Fruit fly (Drosophila melanogaster) whole organism, embryonic: Measurements from ENCODE around the gene Cep135.

Source experiments
- Abd-B ChIP-seq: fragments of 200-800 bp; sonication (Bioruptor generic); optimal IDR thresholded peaks from 2 replicates; lab custom pipeline; 2018; ENCODE audit warnings: missing biosample characterization, mild to moderate bottlenecking, missing genetic modification characterization, moderate library complexity
- Blimp-1 ChIP-seq: fragments of 200-800 bp; sonication (Bioruptor generic); optimal IDR thresholded peaks from 3 replicates; lab custom pipeline; 2018; ENCODE audit warnings: missing biosample characterization, missing genetic modification characterization, mild to moderate bottlenecking, moderate library complexity, missing genetic modification reagents
- CG12659 ChIP-seq: fragments of 200-800 bp; sonication (Bioruptor generic); optimal IDR thresholded peaks from 3 replicates; lab custom pipeline; 2017; ENCODE audit warnings: mild to moderate bottlenecking, missing biosample characterization, missing genetic modification reagents, missing genetic modification characterization
- CG12942 ChIP-seq: fragments of 200-800 bp; sonication (Bioruptor generic); optimal IDR thresholded peaks from 3 replicates; lab custom pipeline; 2016; ENCODE audit warnings: missing biosample characterization, missing genetic modification characterization
- CG13424 ChIP-seq: fragments of 200-800 bp; sonication (Bioruptor generic); optimal IDR thresholded peaks from 2 replicates; lab custom pipeline; 2019; ENCODE audit warnings: missing biosample characterization, mild to moderate bottlenecking, missing genetic modification characterization, moderate library complexity
- CG17186 ChIP-seq: fragments of 200-800 bp; sonication (Bioruptor generic); optimal IDR thresholded peaks from 3 replicates; lab custom pipeline; 2017; ENCODE audit warnings: missing biosample characterization, missing genetic modification reagents, missing genetic modification characterization
- CG17829 ChIP-seq: fragments of 200-800 bp; optimal IDR thresholded peaks from 2 replicates; lab custom pipeline; 2019; ENCODE audit warnings: missing biosample characterization, mild to moderate bottlenecking, missing genetic modification characterization, moderate library complexity
- CG2199 ChIP-seq: fragments of 200-800 bp; sonication (Bioruptor generic); IDR thresholded peaks from 3 replicates; pipeline ENCODE4 v1.3.6; 2022; ENCODE audit warnings: missing biosample characterization, missing genetic modification characterization
- CG2712 ChIP-seq: fragments of 200-800 bp; optimal IDR thresholded peaks from 3 replicates; lab custom pipeline; 2019; ENCODE audit warnings: missing biosample characterization, mild to moderate bottlenecking, missing genetic modification characterization, moderate library complexity
- CG2889 ChIP-seq: fragments of 200-800 bp; sonication (Bioruptor generic); IDR thresholded peaks from 3 replicates; pipeline ENCODE4 v1.3.6; 2022; ENCODE audit warnings: missing biosample characterization, missing genetic modification characterization
- CG33557 ChIP-seq: fragments of 200-800 bp; sonication (Bioruptor generic); optimal IDR thresholded peaks from 2 replicates; lab custom pipeline; 2019; ENCODE audit warnings: missing biosample characterization, mild to moderate bottlenecking, missing genetic modification characterization, moderate library complexity
- CG3407 ChIP-seq: fragments of 200-800 bp; sonication (Bioruptor generic); optimal IDR thresholded peaks from 2 replicates; lab custom pipeline; 2018; ENCODE audit warnings: missing biosample characterization, mild to moderate bottlenecking, missing genetic modification characterization
- CG5180 ChIP-seq: fragments of 200-800 bp; sonication (Bioruptor generic); optimal IDR thresholded peaks from 3 replicates; lab custom pipeline; 2017; ENCODE audit warnings: missing biosample characterization, missing genetic modification characterization, mild to moderate bottlenecking, moderate library complexity, missing genetic modification reagents
- Deaf1 ChIP-seq: fragments of 200-800 bp; optimal IDR thresholded peaks from 3 replicates; lab custom pipeline; 2019; ENCODE audit warnings: missing biosample characterization, mild to moderate bottlenecking, missing genetic modification characterization, moderate library complexity
- E2f1 ChIP-seq: fragments of 200-800 bp; sonication (Bioruptor generic); IDR thresholded peaks from 2 replicates; pipeline ENCODE4 v1.3.6; 2022; ENCODE audit warnings: missing biosample characterization, missing genetic modification characterization
- Ets65A ChIP-seq: fragments of 200-800 bp; sonication (Bioruptor generic); peaks from one replicate; lab custom pipeline; 2016; ENCODE audit warnings: missing biosample characterization, missing genetic modification characterization
- Med ChIP-seq: fragments of 200-800 bp; sonication (Bioruptor generic); peaks from one replicate; lab custom pipeline; 2016; ENCODE audit warnings: missing biosample characterization, missing genetic modification characterization, mild to moderate bottlenecking, inconsistent platforms, moderate library complexity
- Ptx1 ChIP-seq: fragments of 200-800 bp; sonication (Bioruptor generic); IDR thresholded peaks from 2 replicates; pipeline ENCODE4 v1.3.6; 2022; ENCODE audit warnings: missing biosample characterization, missing genetic modification characterization
- bsh ChIP-seq, 2 experiments: fragments of 200-800 bp; sonication (Bioruptor generic); optimal IDR thresholded peaks; 2 replicates each; lab custom pipeline; 2017 to 2018; ENCODE audit warnings: mild to moderate bottlenecking in 2 of 2, missing biosample characterization in 2 of 2, missing genetic modification characterization in 2 of 2, moderate library complexity in 1 of 2
- chm ChIP-seq: fragments of 200-800 bp; sonication (Bioruptor generic); IDR thresholded peaks from 2 replicates; pipeline ENCODE4 v1.3.6; 2022; ENCODE audit warnings: missing biosample characterization, missing genetic modification characterization
- crol ChIP-seq: fragments of 200-800 bp; sonication (Bioruptor generic); IDR thresholded peaks from 2 replicates; pipeline ENCODE4 v1.3.6; 2022; ENCODE audit warnings: missing biosample characterization, missing genetic modification characterization
- da ChIP-seq: fragments of 200-800 bp; sonication (Bioruptor generic); optimal IDR thresholded peaks from 2 replicates; lab custom pipeline; 2016; ENCODE audit warnings: missing biosample characterization, missing genetic modification characterization
- dysf ChIP-seq: fragments of 200-800 bp; sonication (Bioruptor generic); IDR thresholded peaks from 3 replicates; pipeline ENCODE4 v1.3.6; 2022; ENCODE audit warnings: missing biosample characterization, missing genetic modification characterization
- kni ChIP-seq: fragments of 200-800 bp; sonication (Bioruptor generic); optimal IDR thresholded peaks from 3 replicates; lab custom pipeline; 2017; ENCODE audit warnings: mild to moderate bottlenecking, missing biosample characterization, missing genetic modification reagents, missing genetic modification characterization
- shn ChIP-seq: fragments of 200-800 bp; sonication (Bioruptor generic); optimal IDR thresholded peaks from 3 replicates; lab custom pipeline; 2016; ENCODE audit warnings: missing biosample characterization, missing genetic modification characterization
- slp2 ChIP-seq: fragments of 200-800 bp; sonication (Bioruptor generic); optimal IDR thresholded peaks from 2 replicates; lab custom pipeline; 2016; ENCODE audit warnings: missing biosample characterization, missing genetic modification characterization
- twi ChIP-seq: fragments of 200-800 bp; optimal IDR thresholded peaks from 2 replicates; lab custom pipeline; 2019; ENCODE audit warnings: missing biosample characterization, mild to moderate bottlenecking, missing genetic modification characterization, moderate library complexity

Gene Cep135

DNA sequence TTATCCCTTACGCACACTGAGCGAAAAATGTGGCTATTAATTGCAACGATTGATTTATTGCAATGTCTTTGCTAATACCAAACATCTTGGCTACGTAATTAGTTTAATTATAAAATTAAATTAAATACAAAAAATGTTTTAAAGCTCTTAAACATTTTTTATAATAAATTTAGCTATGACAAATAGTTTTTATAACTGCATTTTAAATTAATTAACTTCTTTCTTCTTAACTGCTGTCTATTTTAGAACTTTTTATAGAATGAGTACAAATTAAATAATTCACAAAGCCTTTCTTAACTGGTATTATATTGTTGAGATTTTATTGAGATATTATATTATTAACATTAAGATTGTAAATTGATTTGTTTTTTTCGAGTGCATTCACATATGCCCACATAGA, 58.3 kb downstream of the Cep135 start (continued):
- TF ChIP-seq CG17829, result peak; percentile 70
- no peak for TF ChIP-seq CG17186 (GFP tag; lab: Kevin White, UChicago)
- TF ChIP-seq bsh (GFP tag; optimal IDR thresholded peaks at IDR 0.05; lab: Kevin White, UChicago), result peak in 1 of 2 experiments; percentile 65
- peak; percentile 14 for TF ChIP-seq CG12659
- TF ChIP-seq Blimp-1, result peak; percentile 12
- TF ChIP-seq Abd-B (GFP tag; lab: Kevin White, UChicago), result no peak
- no peak for TF ChIP-seq slp2 (GFP tag; lab: Kevin White, UChicago)
- TF ChIP-seq CG2712, result peak; percentile 78
- peak; percentile 5 for TF ChIP-seq CG3407 (GFP tag; lab: Kevin White, UChicago)
- peak; percentile 34 for TF ChIP-seq CG33557
- TF ChIP-seq, all 482 proteins: peak for 53

DNA sequence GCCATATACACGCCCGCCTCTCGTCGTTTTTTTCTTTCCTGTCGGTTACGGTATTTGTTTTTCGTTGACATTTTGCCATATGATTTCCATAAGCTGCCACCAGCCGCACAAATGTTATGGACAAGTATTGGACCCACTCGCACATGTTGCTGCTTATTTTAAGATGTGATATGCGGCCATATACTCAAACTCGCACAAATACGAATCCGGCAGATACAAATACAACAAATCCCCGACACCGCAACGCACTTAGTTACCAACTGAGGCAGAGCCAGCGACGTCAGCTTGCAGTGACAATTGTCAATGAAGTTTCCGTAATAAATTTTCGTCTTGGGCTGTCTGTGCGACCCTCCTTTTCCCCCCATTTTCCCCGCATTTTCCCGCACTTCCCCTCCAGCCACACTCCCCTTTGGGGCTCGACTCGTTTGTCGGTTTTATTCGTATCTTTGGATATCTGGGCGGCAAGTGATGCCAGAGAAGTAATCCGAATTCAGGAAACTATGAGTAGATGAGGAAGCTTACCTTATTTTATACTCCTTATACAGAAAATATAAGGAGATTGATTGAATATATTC, 60.2 kb downstream of the Cep135 start:
- TF ChIP-seq Med (GFP tag; lab: Kevin White, UChicago), result peak; percentile 36
- TF ChIP-seq dysf (GFP tag; lab: Robert Waterston, UW), result no peak
- 0 out of 2 replicates have a peak, but pooled peaks have one; percentile 20 for TF ChIP-seq chm (GFP tag; lab: Robert Waterston, UW)
- peak; percentile 59 for TF ChIP-seq CG5180
- no peak for TF ChIP-seq CG2889 (GFP tag; lab: Robert Waterston, UW)
- TF ChIP-seq Ptx1 (GFP tag; lab: Robert Waterston, UW), result no peak
- TF ChIP-seq E2f1, result 0 out of 2 replicates have a peak, but pooled peaks have one; percentile 7
- no peak for TF ChIP-seq kni (GFP tag; lab: Kevin White, UChicago)
- TF ChIP-seq Deaf1 (tag; lab: Kevin White, UChicago), result peak; percentile 13
- TF ChIP-seq twi (tag; lab: Kevin White, UChicago), result peak; percentile 72
- no peak for TF ChIP-seq CG13424 (tag; lab: Kevin White, UChicago)
- TF ChIP-seq shn, result no peak
- no peak for TF ChIP-seq CG12942
- TF ChIP-seq crol (GFP tag; lab: Robert Waterston, UW), result peak; percentile 95
- 0 out of 3 replicates have a peak, but pooled peaks have one; percentile 62 for TF ChIP-seq CG2199 (GFP tag; lab: Robert Waterston, UW)
- TF ChIP-seq da (GFP tag; lab: Kevin White, UChicago), result no peak
- peak; percentile 6 for TF ChIP-seq Ets65A (GFP tag; lab: Kevin White, UChicago)
